Fruit fly (Drosophila melanogaster) whole organism, embryonic: Measurements from ENCODE around the gene Enoph.

Experiments used
- Antp ChIP-seq: fragments of 200-800 bp; sonication (Bioruptor generic); optimal IDR thresholded peaks from 3 replicates; lab custom pipeline; 2016; ENCODE audit warnings: missing biosample characterization, missing genetic modification characterization
- BEAF-32 ChIP-seq: fragments of 200-800 bp; sonication (Bioruptor generic); optimal IDR thresholded peaks from 3 replicates; lab custom pipeline; 2017; ENCODE audit warnings: missing biosample characterization, missing genetic modification characterization, mild to moderate bottlenecking, moderate library complexity, missing genetic modification reagents
- CG10959 ChIP-seq: fragments of 200-800 bp; sonication (Bioruptor generic); IDR thresholded peaks from 2 replicates; pipeline ENCODE4 v1.3.6; 2022; ENCODE audit warnings: missing biosample characterization, missing genetic modification characterization
- CG11560 ChIP-seq: fragments of 200-800 bp; sonication (Bioruptor generic); IDR thresholded peaks from 3 replicates; pipeline ENCODE4 v1.3.6; 2022; ENCODE audit warnings: missing biosample characterization, missing genetic modification characterization
- CG12391 ChIP-seq: fragments of 200-800 bp; sonication (Bioruptor generic); optimal IDR thresholded peaks from 3 replicates; lab custom pipeline; 2018; ENCODE audit warnings: missing biosample characterization, mild to moderate bottlenecking, missing genetic modification characterization, moderate library complexity
- CG13424 ChIP-seq: fragments of 200-800 bp; sonication (Bioruptor generic); optimal IDR thresholded peaks from 2 replicates; lab custom pipeline; 2019; ENCODE audit warnings: missing biosample characterization, mild to moderate bottlenecking, missing genetic modification characterization, moderate library complexity
- CG15269 ChIP-seq: fragments of 200-800 bp; sonication (Bioruptor generic); optimal IDR thresholded peaks from 2 replicates; lab custom pipeline; 2018; ENCODE audit warnings: missing biosample characterization, mild to moderate bottlenecking, missing genetic modification characterization, moderate library complexity
- CG1603 ChIP-seq: fragments of 200-800 bp; sonication (Bioruptor generic); optimal IDR thresholded peaks from 2 replicates; lab custom pipeline; 2019; ENCODE audit warnings: missing biosample characterization, mild to moderate bottlenecking, missing genetic modification characterization, moderate library complexity
- CG17568 ChIP-seq: fragments of 200-800 bp; sonication (Bioruptor generic); optimal IDR thresholded peaks from 2 replicates; lab custom pipeline; 2018; ENCODE audit warnings: missing biosample characterization, mild to moderate bottlenecking, missing genetic modification characterization, moderate library complexity
- CG17912 ChIP-seq: fragments of 200-800 bp; sonication (Bioruptor generic); optimal IDR thresholded peaks from 2 replicates; lab custom pipeline; 2018; ENCODE audit warnings: missing biosample characterization, mild to moderate bottlenecking, missing genetic modification characterization
- CG1792 ChIP-seq: fragments of 200-800 bp; sonication (Bioruptor generic); optimal IDR thresholded peaks from 2 replicates; lab custom pipeline; 2016; ENCODE audit warnings: missing biosample characterization, missing genetic modification characterization
- CG2202 ChIP-seq: fragments of 200-800 bp; sonication (Bioruptor generic); optimal IDR thresholded peaks from 2 replicates; lab custom pipeline; 2018; ENCODE audit warnings: missing biosample characterization, mild to moderate bottlenecking, missing genetic modification characterization
- CG2875 ChIP-seq: fragments of 200-800 bp; sonication (Bioruptor generic); optimal IDR thresholded peaks from 2 replicates; lab custom pipeline; 2017; ENCODE audit warnings: missing biosample characterization, mild to moderate bottlenecking, missing genetic modification characterization, missing genetic modification reagents
- CG31365 ChIP-seq: fragments of 200-800 bp; sonication (Bioruptor generic); optimal IDR thresholded peaks from 2 replicates; lab custom pipeline; 2018; ENCODE audit warnings: missing biosample characterization, mild to moderate bottlenecking, missing genetic modification characterization
- CG31388 ChIP-seq: fragments of 200-800 bp; sonication (Bioruptor generic); optimal IDR thresholded peaks from 2 replicates; lab custom pipeline; 2016; ENCODE audit warnings: missing biosample characterization, missing genetic modification characterization
- CG32532 ChIP-seq: fragments of 200-800 bp; sonication (Bioruptor generic); IDR thresholded peaks from 2 replicates; pipeline ENCODE4 v1.3.6; 2022; ENCODE audit warnings: missing biosample characterization, missing genetic modification characterization
- CG5245 ChIP-seq: fragments of 200-800 bp; sonication (Bioruptor generic); optimal IDR thresholded peaks from 3 replicates; lab custom pipeline; 2016; ENCODE audit warnings: missing biosample characterization, missing genetic modification characterization
- CG6683 ChIP-seq: fragments of 200-800 bp; sonication (Bioruptor generic); optimal IDR thresholded peaks from 2 replicates; lab custom pipeline; 2017; ENCODE audit warnings: missing biosample characterization, mild to moderate bottlenecking, missing genetic modification characterization, missing genetic modification reagents
- CG7357 ChIP-seq: fragments of 200-800 bp; sonication (Bioruptor generic); IDR thresholded peaks from 3 replicates; pipeline ENCODE4 v1.3.6; 2022; ENCODE audit warnings: missing biosample characterization, missing genetic modification characterization
- CG7786 ChIP-seq: fragments of 200-800 bp; sonication (Bioruptor generic); optimal IDR thresholded peaks from 2 replicates; lab custom pipeline; 2016; ENCODE audit warnings: missing biosample characterization, missing genetic modification characterization
- CG8765 ChIP-seq: fragments of 200-800 bp; sonication (Bioruptor generic); IDR thresholded peaks from 2 replicates; pipeline ENCODE4 v1.3.6; 2022; ENCODE audit warnings: missing biosample characterization, missing genetic modification characterization
- CG9876 ChIP-seq: fragments of 200-800 bp; sonication (Bioruptor generic); optimal IDR thresholded peaks from 2 replicates; lab custom pipeline; 2016; ENCODE audit warnings: missing biosample characterization, missing genetic modification characterization
- CTCF ChIP-seq: fragments of 200-800 bp; sonication (Bioruptor generic); optimal IDR thresholded peaks from 2 replicates; lab custom pipeline; 2017; ENCODE audit warnings: missing biosample characterization, mild to moderate bottlenecking, missing genetic modification characterization, moderate library complexity
- Dip3 ChIP-seq: fragments of 200-800 bp; sonication (Bioruptor generic); optimal IDR thresholded peaks from 3 replicates; lab custom pipeline; 2016; ENCODE audit warnings: missing biosample characterization, missing genetic modification characterization
- Fer3 ChIP-seq: fragments of 200-800 bp; sonication (Bioruptor generic); optimal IDR thresholded peaks from 2 replicates; lab custom pipeline; 2018; ENCODE audit warnings: missing biosample characterization, mild to moderate bottlenecking, missing genetic modification characterization, moderate library complexity
- MBD-R2 ChIP-seq: fragments of 200-800 bp; sonication (Bioruptor generic); IDR thresholded peaks from 2 replicates; pipeline ENCODE4 v1.3.6; 2022; ENCODE audit warnings: missing biosample characterization, missing genetic modification characterization
- NFAT ChIP-seq: fragments of 200-800 bp; sonication (Bioruptor generic); IDR thresholded peaks from 2 replicates; pipeline ENCODE4 v1.3.6; 2022; ENCODE audit warnings: missing biosample characterization, missing genetic modification characterization
- Nf-YB ChIP-seq: fragments of 200-800 bp; sonication (Bioruptor generic); optimal IDR thresholded peaks from 3 replicates; lab custom pipeline; 2019; ENCODE audit warnings: missing biosample characterization, mild to moderate bottlenecking, missing genetic modification characterization, moderate library complexity
- NfI ChIP-seq: fragments of 200-800 bp; sonication (Bioruptor generic); optimal IDR thresholded peaks from 3 replicates; lab custom pipeline; 2018; ENCODE audit warnings: missing biosample characterization, mild to moderate bottlenecking, missing genetic modification characterization, moderate library complexity
- Sin3A ChIP-seq: fragments of >200 bp; optimal IDR thresholded peaks from 2 replicates; lab custom pipeline; 2018
- Vsx1 ChIP-seq: fragments of 200-800 bp; sonication (Bioruptor generic); optimal IDR thresholded peaks from 2 replicates; lab custom pipeline; 2017; ENCODE audit warnings: missing biosample characterization, mild to moderate bottlenecking, missing genetic modification characterization, missing genetic modification reagents
- ase ChIP-seq: fragments of 200-800 bp; sonication (Bioruptor generic); IDR thresholded peaks from 3 replicates; pipeline ENCODE4 v1.3.6; 2022; ENCODE audit warnings: missing biosample characterization, missing genetic modification characterization
- ash1 ChIP-seq: fragments of 200-800 bp; sonication (Bioruptor generic); optimal IDR thresholded peaks from 2 replicates; lab custom pipeline; 2018; ENCODE audit warnings: missing biosample characterization, mild to moderate bottlenecking, missing genetic modification characterization
- bbx ChIP-seq: fragments of 200-800 bp; sonication (Bioruptor generic); IDR thresholded peaks from 2 replicates; pipeline ENCODE4 v1.3.6; 2022; ENCODE audit warnings: missing biosample characterization, missing genetic modification characterization; ENCODE audit not compliant: partially characterized antibody
- br ChIP-seq: fragments of >200 bp; optimal IDR thresholded peaks from 2 replicates; lab custom pipeline; 2017
- cato ChIP-seq: fragments of 200-800 bp; sonication (Bioruptor generic); optimal IDR thresholded peaks from 2 replicates; lab custom pipeline; 2016; ENCODE audit warnings: missing biosample characterization, missing genetic modification characterization, borderline replicate concordance
- en ChIP-seq: fragments of 200-800 bp; sonication (Bioruptor generic); optimal IDR thresholded peaks from 2 replicates; lab custom pipeline; 2016; ENCODE audit warnings: missing biosample characterization, missing genetic modification characterization
- jigr1 ChIP-seq: fragments of 200-800 bp; sonication (Bioruptor generic); IDR thresholded peaks from 3 replicates; pipeline ENCODE4 v1.3.6; 2022; ENCODE audit warnings: missing biosample characterization, missing genetic modification characterization
- lab ChIP-seq: fragments of 200-800 bp; sonication (Bioruptor generic); optimal IDR thresholded peaks from 3 replicates; lab custom pipeline; 2017; ENCODE audit warnings: missing biosample characterization, missing genetic modification characterization, mild to moderate bottlenecking, moderate library complexity, missing genetic modification reagents
- lbe ChIP-seq: fragments of 200-800 bp; sonication (Bioruptor generic); optimal IDR thresholded peaks from 2 replicates; lab custom pipeline; 2016; ENCODE audit warnings: missing biosample characterization, mild to moderate bottlenecking, missing genetic modification characterization
- lola ChIP-seq, 3 experiments: fragments of >200 bp in 2 of 3; fragments of 200-800 bp in 1 of 3; sonication (Bioruptor generic) in 1 of 3; optimal IDR thresholded peaks; 2 replicates each; lab custom pipeline; 2017 to 2019; ENCODE audit warnings: missing biosample characterization in 3 of 3, missing genetic modification characterization in 3 of 3, mild to moderate bottlenecking in 1 of 3, moderate library complexity in 1 of 3
- phol ChIP-seq: fragments of 200-800 bp; sonication (Bioruptor generic); optimal IDR thresholded peaks from 3 replicates; lab custom pipeline; 2018; ENCODE audit warnings: missing biosample characterization, mild to moderate bottlenecking, missing genetic modification characterization, moderate library complexity
- prd ChIP-seq, 3 experiments: fragments of >200 bp in 2 of 3; fragments of 200-800 bp in 1 of 3; sonication (Bioruptor generic) in 1 of 3; optimal IDR thresholded peaks in 2 of 3; IDR thresholded peaks in 1 of 3; 2 replicates in 2 of 3; 3 replicates in 1 of 3; pipeline versions ENCODE4 v1.3.6 to Lab custom; 2017 to 2022; ENCODE audit warnings: missing biosample characterization in 1 of 3, missing genetic modification characterization in 1 of 3
- ssp ChIP-seq: fragments of 200-800 bp; sonication (Bioruptor generic); IDR thresholded peaks from 2 replicates; pipeline ENCODE4 v1.3.6; 2022; ENCODE audit warnings: missing biosample characterization, missing genetic modification characterization
- tgo ChIP-seq: fragments of 200-800 bp; sonication (Bioruptor generic); IDR thresholded peaks from 3 replicates; pipeline ENCODE4 v1.3.6; 2022; ENCODE audit warnings: missing biosample characterization, missing genetic modification characterization
- tna ChIP-seq: fragments of 200-800 bp; sonication (Bioruptor generic); IDR thresholded peaks from 2 replicates; pipeline ENCODE4 v1.3.6; 2022; ENCODE audit warnings: missing biosample characterization, missing genetic modification characterization; ENCODE audit not compliant: partially characterized antibody
- toy ChIP-seq: fragments of 200-800 bp; sonication (Bioruptor generic); IDR thresholded peaks from 2 replicates; pipeline ENCODE4 v1.3.6; 2022; ENCODE audit warnings: missing biosample characterization, missing genetic modification characterization
- unc-4 ChIP-seq: fragments of 200-800 bp; sonication (Bioruptor generic); IDR thresholded peaks from 2 replicates; pipeline ENCODE4 v1.3.6; 2022; ENCODE audit warnings: missing biosample characterization, missing genetic modification characterization; ENCODE audit not compliant: partially characterized antibody

The Enoph gene

DNA sequence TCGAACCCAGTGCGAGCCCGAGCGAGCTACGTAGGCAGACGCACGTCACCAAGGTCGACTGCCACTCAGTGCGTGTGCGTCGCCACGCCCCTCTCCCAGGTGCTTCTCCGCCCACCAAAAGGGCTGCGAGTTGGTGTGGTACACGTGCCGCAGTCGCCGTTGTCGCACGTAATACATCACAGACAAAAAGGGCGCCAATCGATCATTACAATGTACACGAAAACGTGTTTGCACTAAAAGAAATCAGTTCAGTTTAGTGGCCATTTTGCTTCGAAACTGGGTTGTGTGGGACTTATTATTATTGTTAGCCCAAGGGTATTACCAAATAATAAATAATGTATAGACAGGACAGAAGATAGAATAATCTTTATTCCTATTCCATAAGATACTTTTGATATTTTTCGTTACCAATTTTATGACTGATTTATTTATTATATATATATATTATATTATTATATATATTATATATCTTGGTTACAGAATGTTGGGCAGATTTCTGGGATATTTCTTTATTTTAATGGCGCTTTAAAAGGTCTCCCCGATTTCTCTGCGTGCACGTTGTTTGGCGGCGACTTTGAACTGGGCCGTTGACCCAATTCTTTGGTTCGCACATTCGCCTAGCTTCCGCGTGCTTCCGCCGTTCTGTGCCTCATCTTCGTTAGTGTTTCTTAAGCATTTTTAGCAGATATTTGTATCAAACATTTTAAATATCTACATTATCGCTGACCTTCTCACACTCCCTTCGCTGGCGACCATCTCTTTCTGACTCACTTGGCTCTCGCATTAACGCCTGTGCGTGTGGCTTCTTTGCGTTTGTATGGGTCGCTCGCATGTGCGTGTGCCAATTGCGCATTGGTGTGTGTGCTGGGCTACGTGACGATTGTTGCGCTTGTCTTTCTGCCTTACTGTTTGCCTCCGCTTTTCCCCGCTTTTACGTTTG, 7.1 kb upstream of the Enoph start (continued):
- peak; percentile 72; the same call in 1 of the 2 replicates for TF ChIP-seq CG32532 (GFP tag; lab: Robert Waterston, UW)
- peak; percentile 45 for TF ChIP-seq bbx (GFP tag; lab: Robert Waterston, UW)
- TF ChIP-seq Dip3: no peak
- TF ChIP-seq phol (tag; lab: Kevin White, UChicago): peak; percentile 91
- peak; percentile 65 for TF ChIP-seq ssp (GFP tag; lab: Robert Waterston, UW)
- no peak for TF ChIP-seq CG8765 (GFP tag; lab: Robert Waterston, UW)
- TF ChIP-seq CG17568 (GFP tag; lab: Kevin White, UChicago): peak; percentile 83
- TF ChIP-seq cato: no peak
- peak; percentile 36; the same call in 1 of the 2 replicates for TF ChIP-seq MBD-R2
- TF ChIP-seq NFAT (GFP tag; lab: Robert Waterston, UW): 0 out of 2 replicates have a peak, but pooled peaks have one; percentile 29
- peak; percentile 90 for TF ChIP-seq CG12391 (tag; lab: Kevin White, UChicago)
- peak; percentile 66 for TF ChIP-seq tgo
- no peak for TF ChIP-seq en (GFP tag; lab: Kevin White, UChicago)
- TF ChIP-seq CG15269: peak; percentile 93
- TF ChIP-seq unc-4: no peak
- peak; percentile 70 for TF ChIP-seq CG6683
- peak; percentile 84 for TF ChIP-seq Vsx1 (GFP tag; lab: Kevin White, UChicago)
- TF ChIP-seq br: no peak
- TF ChIP-seq CG31388: no peak
- peak; percentile 23 for TF ChIP-seq Antp
- TF ChIP-seq CG11560: peak; percentile 73; the same call in 2 of the 3 replicates
- no peak for TF ChIP-seq jigr1 (GFP tag; lab: Robert Waterston, UW)
- no peak for TF ChIP-seq lbe (GFP tag; lab: Kevin White, UChicago)
- TF ChIP-seq ase (GFP tag; lab: Robert Waterston, UW): peak; percentile 68; the same call in 2 of the 3 replicates
- peak; percentile 73 for TF ChIP-seq Fer3 (tag; lab: Kevin White, UChicago)
- peak; percentile 45 for TF ChIP-seq CTCF (GFP tag; lab: Kevin White, UChicago)
- peak; percentile 32 for TF ChIP-seq CG2202 (tag; lab: Kevin White, UChicago)
- no peak for TF ChIP-seq prd (optimal IDR thresholded peaks at IDR 0.05; lab: Kevin White, UChicago)
- TF ChIP-seq prd (GFP tag; IDR thresholded peaks at IDR 0.05; lab: Robert Waterston, UW): peak; percentile 82
- TF ChIP-seq CG7357 (GFP tag; lab: Robert Waterston, UW): peak; percentile 73
- TF ChIP-seq CG1792 (GFP tag; lab: Kevin White, UChicago): no peak
- TF ChIP-seq toy: no peak
- peak; percentile 51 for TF ChIP-seq CG1603 (tag; lab: Kevin White, UChicago)
- no peak for TF ChIP-seq Sin3A (lab: Kevin White, UChicago)
- TF ChIP-seq tna (GFP tag; lab: Robert Waterston, UW): peak; percentile 24; the same call in 1 of the 2 replicates
- no peak for TF ChIP-seq BEAF-32 (GFP tag; lab: Kevin White, UChicago)
- peak; percentile 88 for TF ChIP-seq lab
- TF ChIP-seq NfI: peak; percentile 80
- TF ChIP-seq ash1: no peak
- peak in 1 of 3 experiments; percentile 81 for TF ChIP-seq lola (GFP tag; optimal IDR thresholded peaks at IDR 0.05; lab: Kevin White, UChicago)
- peak; percentile 45 for TF ChIP-seq CG17912 (GFP tag; lab: Kevin White, UChicago)
- TF ChIP-seq CG5245 (GFP tag; lab: Kevin White, UChicago): peak; percentile 52
- peak; percentile 71 for TF ChIP-seq Nf-YB (GFP tag; lab: Kevin White, UChicago)
- no peak for TF ChIP-seq CG31365 (tag; lab: Kevin White, UChicago)
- peak; percentile 2 for TF ChIP-seq CG7786 (GFP tag; lab: Kevin White, UChicago)
- TF ChIP-seq CG2875: peak; percentile 73
- no peak for TF ChIP-seq CG9876 (GFP tag; lab: Kevin White, UChicago)
- TF ChIP-seq CG10959 (GFP tag; lab: Robert Waterston, UW): 0 out of 2 replicates have a peak, but pooled peaks have one; percentile 32
- peak; percentile 93 for TF ChIP-seq CG13424 (tag; lab: Kevin White, UChicago)
